Fruit fly (Drosophila melanogaster) whole organism, wandering third instar larva: ENCODE results near the gene CG2604.
A peak's percentile ranks its signal among the peaks of the same experiment; 100 is the strongest.

Experiments
- CG9705 ChIP-seq: fragments of 200-800 bp; sonication (Bioruptor generic); optimal IDR thresholded peaks from 2 replicates; lab custom pipeline; 2018; ENCODE audit warnings: missing biosample characterization, mild to moderate bottlenecking, missing genetic modification characterization
- br ChIP-seq: fragments of 200-800 bp; sonication (Bioruptor generic); optimal IDR thresholded peaks from 2 replicates; lab custom pipeline; 2016; ENCODE audit warnings: missing biosample characterization, missing genetic modification characterization

DNA sequence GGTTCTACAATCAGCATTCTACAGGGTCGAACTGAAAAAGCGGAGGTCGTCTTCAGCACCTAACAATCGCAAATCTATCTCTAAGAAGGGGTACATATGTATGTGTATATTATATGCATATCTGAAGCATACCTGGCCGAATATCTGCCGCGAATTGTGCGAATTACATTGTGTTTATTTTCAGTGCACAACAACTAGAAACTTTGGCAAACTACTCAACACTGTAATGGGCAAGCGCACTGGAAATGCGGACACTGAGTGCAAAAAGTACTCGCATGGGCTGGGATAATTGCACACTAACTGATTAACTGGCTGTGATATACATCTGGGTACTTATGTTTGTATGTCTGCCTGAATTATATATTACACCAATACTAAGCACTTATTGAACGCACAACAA lies 47.6 kb upstream of the CG2604 start:
- TF ChIP-seq CG9705 (GFP tag; lab: Kevin White, UChicago): no peak
- TF ChIP-seq br (GFP tag; lab: Kevin White, UChicago): peak; percentile 16
